Worm (Caenorhabditis elegans): ENCODE results near the gene puf-11.
A peak's percentile ranks its signal among the peaks of the same experiment; 100 is the strongest.

Gene puf-11

ce11 chrIV:6377335-6378069, 43.9 kb upstream of the puf-11 start:
- TF ChIP-seq ztf-1 (GFP tag; conservative IDR thresholded peaks at IDR 0.05), result 0 out of 2 replicates have a peak, but pooled peaks have one; percentile 87
- no peak for TF ChIP-seq ztf-4 (tag; optimal IDR thresholded peaks at IDR 0.05)

ce11 chrIV:6378398-6378797, 43.0 kb upstream of the puf-11 start:
- no peak for TF ChIP-seq ceh-82 (tag; optimal IDR thresholded peaks at IDR 0.05)
- TF ChIP-seq dmd-4 (tag; optimal IDR thresholded peaks at IDR 0.05), result no peak
- TF ChIP-seq ztf-4 (tag; optimal IDR thresholded peaks at IDR 0.05), result no peak
- no peak for TF ChIP-seq fos-1 (tag; optimal IDR thresholded peaks at IDR 0.05)
- TF ChIP-seq zag-1 (tag; optimal IDR thresholded peaks at IDR 0.05), result no peak

ce11 chrIV:6383970-6384369, 37.4 kb upstream of the puf-11 start, which contains the start of gene shl-1:
shl-1 (minus strand) TSS chrIV:6384070.
- TF ChIP-seq ama-1 (optimal IDR thresholded peaks at IDR 0.05) (no peak), C34F6.9 (tag; optimal IDR thresholded peaks at IDR 0.05) (no peak), ceh-82 (tag; optimal IDR thresholded peaks at IDR 0.05) (no peak), nhr-10 (tag; optimal IDR thresholded peaks at IDR 0.05) (no peak), skn-1 (tag; optimal IDR thresholded peaks at IDR 0.05) (no peak), lsy-2 (tag; optimal IDR thresholded peaks at IDR 0.05) (no peak), lin-13 (GFP tag; optimal IDR thresholded peaks at IDR 0.05) (no peak), nhr-21 (tag; optimal IDR thresholded peaks at IDR 0.05) (no peak), alr-1 (tag; optimal IDR thresholded peaks at IDR 0.05) (no peak), nhr-6 (tag; optimal IDR thresholded peaks at IDR 0.05) (no peak), unc-55 (GFP tag; optimal IDR thresholded peaks at IDR 0.05) (no peak), lin-39 (tag; optimal IDR thresholded peaks at IDR 0.05) (no peak), ceh-16 (tag; optimal IDR thresholded peaks at IDR 0.05) (no peak), unc-62 (GFP tag; optimal IDR thresholded peaks at IDR 0.05) (no peak), Y55F3AM.14 (GFP tag; optimal IDR thresholded peaks at IDR 0.05) (no peak), nhr-25 (tag; optimal IDR thresholded peaks at IDR 0.05) (no peak), ztf-4 (tag; optimal IDR thresholded peaks at IDR 0.05) (no peak), fos-1 (tag; optimal IDR thresholded peaks at IDR 0.05) (no peak), unc-39 (tag; optimal IDR thresholded peaks at IDR 0.05) (no peak)

ce11 chrIV:6385010-6385409, 36.4 kb upstream of the puf-11 start:
- TF ChIP-seq lsy-2 (tag; optimal IDR thresholded peaks at IDR 0.05) (no peak), mab-5 (tag; optimal IDR thresholded peaks at IDR 0.05) (no peak), nhr-77 (tag; optimal IDR thresholded peaks at IDR 0.05) (no peak), skn-1 (tag; optimal IDR thresholded peaks at IDR 0.05) (no peak), nhr-25 (tag; optimal IDR thresholded peaks at IDR 0.05) (no peak), sma-9 (GFP tag; optimal IDR thresholded peaks at IDR 0.05) (no peak), sma-9 (tag; optimal IDR thresholded peaks at IDR 0.05) (no peak), mbf-1 (tag; optimal IDR thresholded peaks at IDR 0.05) (no peak), nhr-6 (tag; optimal IDR thresholded peaks at IDR 0.05) (no peak)

ce11 chrIV:6388550-6388949, 32.8 kb upstream of the puf-11 start:
- TF ChIP-seq snpc-4 (tag; optimal IDR thresholded peaks at IDR 0.05), result no peak
- TF ChIP-seq ztf-1 (GFP tag; conservative IDR thresholded peaks at IDR 0.05), result no peak
- no peak for TF ChIP-seq nhr-21 (tag; optimal IDR thresholded peaks at IDR 0.05)
- no peak for TF ChIP-seq unc-62 (GFP tag; optimal IDR thresholded peaks at IDR 0.05)
- no peak for TF ChIP-seq ztf-11 (tag; optimal IDR thresholded peaks at IDR 0.05)
- no peak for TF ChIP-seq sem-4 (tag; optimal IDR thresholded peaks at IDR 0.05)
- no peak for TF ChIP-seq ztf-4 (tag; optimal IDR thresholded peaks at IDR 0.05)
- no peak for TF ChIP-seq ceh-16 (tag; optimal IDR thresholded peaks at IDR 0.05)
- no peak for TF ChIP-seq lin-39 (tag; optimal IDR thresholded peaks at IDR 0.05)
- TF ChIP-seq sma-9 (GFP tag; optimal IDR thresholded peaks at IDR 0.05), result no peak
- no peak for TF ChIP-seq sma-9 (tag; optimal IDR thresholded peaks at IDR 0.05)
- no peak for TF ChIP-seq ama-1 (optimal IDR thresholded peaks at IDR 0.05)
- no peak for TF ChIP-seq egl-27 (tag; optimal IDR thresholded peaks at IDR 0.05)
- TF ChIP-seq fos-1 (tag; optimal IDR thresholded peaks at IDR 0.05), result no peak
- no peak for TF ChIP-seq dmd-4 (tag; optimal IDR thresholded peaks at IDR 0.05)

- TF ChIP-seq unc-55 (GFP tag; optimal IDR thresholded peaks at IDR 0.05) (no peak), Y55F3AM.14 (GFP tag; optimal IDR thresholded peaks at IDR 0.05) (no peak), gmeb-1 (tag; optimal IDR thresholded peaks at IDR 0.05) (no peak), nhr-129 (tag; optimal IDR thresholded peaks at IDR 0.05) (no peak), R02D3.7 (tag; optimal IDR thresholded peaks at IDR 0.05) (no peak), nhr-23 (tag; optimal IDR thresholded peaks at IDR 0.05) (no peak), nhr-77 (tag; optimal IDR thresholded peaks at IDR 0.05) (no peak), F13H6.1 (tag; optimal IDR thresholded peaks at IDR 0.05) (no peak), ceh-16 (tag; optimal IDR thresholded peaks at IDR 0.05) (no peak), unc-39 (tag; optimal IDR thresholded peaks at IDR 0.05) (no peak), elt-3 (tag; optimal IDR thresholded peaks at IDR 0.05) (no peak), elt-1 (tag; optimal IDR thresholded peaks at IDR 0.05) (no peak), skn-1 (tag; optimal IDR thresholded peaks at IDR 0.05) (no peak), mbf-1 (tag; optimal IDR thresholded peaks at IDR 0.05) (no peak), ama-1 (optimal IDR thresholded peaks at IDR 0.05) (no peak), sma-3 (GFP tag; optimal IDR thresholded peaks at IDR 0.05) (no peak), C34F6.9 (tag; optimal IDR thresholded peaks at IDR 0.05) (no peak), egl-27 (tag; optimal IDR thresholded peaks at IDR 0.05) (no peak), sem-4 (tag; optimal IDR thresholded peaks at IDR 0.05) (no peak), snpc-4 (tag; optimal IDR thresholded peaks at IDR 0.05) (no peak)
Measured at ce11 chrIV:6391566-6391965, 29.8 kb upstream of the puf-11 start.

All from whole organism, L2 larva.